In genomic region chrX:17509048-17509776, ce11 we compare ENCODE assay signal across 2 worm cellular contexts.
TF ChIP-seq lines count a peak whose summit lies in the region.

No protein-coding gene starts in this region.

TF ChIP-seq in whole organism, L3 larva, 47 proteins besides CTCF, POLR2A, EP300 and RAD21 (continued from another document):
- TF ChIP-seq snpc-4 (tag; optimal IDR thresholded peaks at IDR 0.05; lab: Kevin White, UChicago) (no peak), ceh-82 (tag; optimal IDR thresholded peaks at IDR 0.05; lab: Kevin White, UChicago) (no peak), pqm-1 (tag; optimal IDR thresholded peaks at IDR 0.05; lab: Kevin White, UChicago) (peak; percentile 54), ama-1 (optimal IDR thresholded peaks at IDR 0.05; lab: Kevin White, UChicago) (no peak), ztf-11 (tag; optimal IDR thresholded peaks at IDR 0.05; lab: Kevin White, UChicago) (no peak), unc-62 (GFP tag; optimal IDR thresholded peaks at IDR 0.05; lab: Kevin White, UChicago) (no peak), ceh-28 (tag; optimal IDR thresholded peaks at IDR 0.05; lab: Kevin White, UChicago) (no peak), ZK546.5 (tag; optimal IDR thresholded peaks at IDR 0.05; lab: Kevin White, UChicago) (no peak)
TF ChIP-seq in whole organism, L3 larva: peak in this region for 3.

TF ChIP-seq in whole organism, L4 larva, 104 proteins besides CTCF, POLR2A, EP300 and RAD21 (continued from another document):
- TF ChIP-seq ces-1 (GFP tag; optimal IDR thresholded peaks at IDR 0.05; lab: Kevin White, UChicago) = no peak
- TF ChIP-seq unc-62 (GFP tag; optimal IDR thresholded peaks at IDR 0.05 in 1 of 2; lab: Kevin White, UChicago) = peak in 1 of 2 experiments; percentile 82
- no peak for TF ChIP-seq unc-62 (tag; optimal IDR thresholded peaks at IDR 0.05; lab: Kevin White, UChicago)
- peak in 1 of 2 experiments; percentile 30 for TF ChIP-seq daf-16 (GFP tag; optimal IDR thresholded peaks at IDR 0.05; lab: Kevin White, UChicago)
- TF ChIP-seq daf-16 (tag; optimal IDR thresholded peaks at IDR 0.05; lab: Kevin White, UChicago) = peak; percentile 99
- 0 out of 2 replicates have a peak, but pooled peaks have one; percentile 38 for TF ChIP-seq php-3 (GFP tag; IDR thresholded peaks at IDR 0.05; lab: Robert Waterston, UW)
- TF ChIP-seq T26A8.4 (GFP tag; IDR thresholded peaks at IDR 0.05; lab: Robert Waterston, UW) = no peak
- TF ChIP-seq hmg-1.1 (GFP tag; IDR thresholded peaks at IDR 0.05; lab: Robert Waterston, UW) = 0 out of 2 replicates have a peak, but pooled peaks have one; percentile 8
